Worm (Caenorhabditis elegans): ENCODE data around the gene tos-1.

tos-1 gene

DNA sequence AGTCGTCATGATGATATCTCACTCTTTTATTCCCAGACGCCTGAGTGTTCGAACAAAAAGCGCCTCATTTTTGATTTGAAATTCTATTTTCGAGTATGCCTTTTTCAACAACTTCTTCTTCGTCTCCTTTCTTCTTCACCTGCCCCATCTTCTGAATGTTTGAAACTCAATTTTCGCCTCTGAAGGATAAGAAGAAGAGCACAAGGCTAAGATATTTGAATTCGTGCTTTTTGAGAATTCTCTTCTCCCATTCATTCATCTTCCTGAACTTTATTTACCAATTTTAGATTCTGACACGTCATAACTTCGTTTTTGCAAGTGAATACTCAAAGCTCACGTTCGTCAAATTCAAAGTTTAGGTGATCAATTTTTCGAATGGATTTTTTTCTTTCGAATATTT, 27.0 kb downstream of the tos-1 start:
- no peak for TF ChIP-seq ham-2 (GFP tag; optimal IDR thresholded peaks at IDR 0.05)
- TF ChIP-seq ces-1 (GFP tag; optimal IDR thresholded peaks at IDR 0.05) = peak; percentile 38

DNA sequence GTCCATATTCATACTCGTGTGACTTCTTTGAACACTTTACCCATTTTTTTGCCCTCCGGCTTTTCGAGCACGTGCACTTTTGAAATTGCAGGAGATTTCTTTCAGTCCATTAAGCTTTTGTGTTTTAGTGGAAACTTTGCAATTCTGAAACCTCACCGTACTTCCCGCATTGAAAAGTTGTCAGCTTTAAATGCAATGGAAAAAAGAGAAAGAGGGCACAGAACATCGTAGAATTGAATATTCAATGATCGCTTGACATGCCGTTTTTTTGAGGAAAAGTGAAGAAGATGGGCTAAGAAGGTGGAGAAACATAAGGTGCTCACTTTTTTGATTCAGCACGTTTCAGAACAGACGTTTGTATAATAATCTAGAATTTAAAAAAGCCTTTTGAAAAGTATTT, 29.6 kb downstream of the tos-1 start:
- TF ChIP-seq M03D4.4 (tag; optimal IDR thresholded peaks at IDR 0.05) (no peak), zip-8 (tag; optimal IDR thresholded peaks at IDR 0.05) (no peak), mls-2 (tag; optimal IDR thresholded peaks at IDR 0.05) (no peak), elt-3 (tag; optimal IDR thresholded peaks at IDR 0.05) (no peak), ceh-39 (tag; optimal IDR thresholded peaks at IDR 0.05) (no peak), blmp-1 (tag; optimal IDR thresholded peaks at IDR 0.05) (no peak), mep-1 (tag; optimal IDR thresholded peaks at IDR 0.05) (no peak), hlh-1 (tag; optimal IDR thresholded peaks at IDR 0.05) (no peak), flh-1 (GFP tag; optimal IDR thresholded peaks at IDR 0.05) (no peak), mab-5 (tag; optimal IDR thresholded peaks at IDR 0.05) (no peak), unc-62 (GFP tag; optimal IDR thresholded peaks at IDR 0.05) (no peak), nhr-12 (tag; optimal IDR thresholded peaks at IDR 0.05) (no peak), ham-2 (GFP tag; optimal IDR thresholded peaks at IDR 0.05) (no peak), ceh-43 (GFP tag; optimal IDR thresholded peaks at IDR 0.05) (no peak), nhr-28 (tag; optimal IDR thresholded peaks at IDR 0.05) (no peak)

DNA sequence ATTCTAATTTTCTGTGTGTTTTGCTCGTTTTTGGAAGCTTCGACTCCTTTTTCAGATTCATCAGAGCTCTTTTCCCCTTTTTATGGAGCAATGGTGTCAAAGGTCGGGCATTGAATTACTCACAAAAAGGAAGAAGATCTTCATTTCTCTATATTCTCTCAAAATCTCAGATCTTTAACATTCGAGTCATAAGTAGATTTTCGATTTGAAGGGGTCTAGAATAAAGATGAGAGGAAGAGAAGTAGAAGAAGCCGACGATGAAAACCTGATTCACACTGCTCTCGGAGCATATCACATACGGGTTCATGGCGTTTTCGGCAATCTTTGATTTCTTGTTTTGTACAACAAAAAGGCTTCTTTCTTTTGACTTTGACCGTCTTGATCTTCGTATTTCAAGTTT, 31.6 kb downstream of the tos-1 start:
- peak; percentile 2 for TF ChIP-seq ces-1 (GFP tag; optimal IDR thresholded peaks at IDR 0.05)
- TF ChIP-seq zip-8 (tag; optimal IDR thresholded peaks at IDR 0.05) = no peak

DNA sequence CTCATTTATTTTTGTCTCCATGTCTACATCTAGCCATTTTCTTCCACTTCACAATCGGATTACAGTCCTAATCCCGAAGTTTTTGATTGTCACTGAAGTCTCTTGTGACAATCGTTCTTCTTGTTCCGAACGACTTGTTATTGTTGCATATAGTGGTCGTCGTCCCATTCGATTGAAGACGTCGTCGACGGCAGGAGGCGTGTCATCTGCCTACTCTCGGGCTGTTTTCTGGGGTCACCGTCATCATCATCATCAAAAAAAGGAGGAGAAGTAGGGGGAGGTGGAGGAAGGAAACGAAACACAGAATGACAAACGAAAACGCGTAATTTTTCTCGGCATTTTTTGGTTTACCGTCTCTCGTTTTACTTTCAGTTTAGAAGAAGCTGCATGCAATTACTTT, 38.9 kb downstream of the tos-1 start, which contains the start of gene F44A2.3:
F44A2.3 (plus strand) TSS at position 301 of the 400 bp plus-strand sequence.
- TF ChIP-seq mep-1 (tag; optimal IDR thresholded peaks at IDR 0.05) = no peak
- TF ChIP-seq M03D4.4 (tag; optimal IDR thresholded peaks at IDR 0.05) = no peak
- no peak for TF ChIP-seq lin-32 (GFP tag; optimal IDR thresholded peaks at IDR 0.05)
- TF ChIP-seq tbx-8 (GFP tag; optimal IDR thresholded peaks at IDR 0.05) = no peak
- TF ChIP-seq mls-2 (tag; optimal IDR thresholded peaks at IDR 0.05) = no peak
- TF ChIP-seq flh-1 (GFP tag; optimal IDR thresholded peaks at IDR 0.05) = no peak
- no peak for TF ChIP-seq zip-8 (tag; optimal IDR thresholded peaks at IDR 0.05)
- TF ChIP-seq nhr-237 (tag; optimal IDR thresholded peaks at IDR 0.05) = no peak
- no peak for TF ChIP-seq bed-3 (GFP tag; optimal IDR thresholded peaks at IDR 0.05)
- no peak for TF ChIP-seq lsy-2 (tag; optimal IDR thresholded peaks at IDR 0.05)
- no peak for TF ChIP-seq snpc-4 (tag; optimal IDR thresholded peaks at IDR 0.05)
- no peak for TF ChIP-seq unc-120 (tag; optimal IDR thresholded peaks at IDR 0.05; ENCODE audit: poor library complexity, severe bottlenecking)
- TF ChIP-seq elt-1 (tag; optimal IDR thresholded peaks at IDR 0.05; ENCODE audit: borderline replicate concordance, insufficient read depth) = no peak
- TF ChIP-seq nhr-28 (tag; optimal IDR thresholded peaks at IDR 0.05) = no peak

ce11 chrV:9303026-9303425, 41.0 kb downstream of the tos-1 start, which contains the start of gene nhr-39:
TSS of gene nhr-39 (plus strand) at chrV:9303326.
- no peak for TF ChIP-seq mep-1 (tag; optimal IDR thresholded peaks at IDR 0.05)
- no peak for TF ChIP-seq elt-3 (tag; optimal IDR thresholded peaks at IDR 0.05)
- TF ChIP-seq sem-2 (GFP tag; optimal IDR thresholded peaks at IDR 0.05) = no peak
- no peak for TF ChIP-seq blmp-1 (tag; optimal IDR thresholded peaks at IDR 0.05)
- no peak for TF ChIP-seq lin-13 (tag; optimal IDR thresholded peaks at IDR 0.05)
- TF ChIP-seq pha-4 (tag; optimal IDR thresholded peaks at IDR 0.05) = no peak
- TF ChIP-seq nhr-28 (tag; optimal IDR thresholded peaks at IDR 0.05) = no peak

DNA sequence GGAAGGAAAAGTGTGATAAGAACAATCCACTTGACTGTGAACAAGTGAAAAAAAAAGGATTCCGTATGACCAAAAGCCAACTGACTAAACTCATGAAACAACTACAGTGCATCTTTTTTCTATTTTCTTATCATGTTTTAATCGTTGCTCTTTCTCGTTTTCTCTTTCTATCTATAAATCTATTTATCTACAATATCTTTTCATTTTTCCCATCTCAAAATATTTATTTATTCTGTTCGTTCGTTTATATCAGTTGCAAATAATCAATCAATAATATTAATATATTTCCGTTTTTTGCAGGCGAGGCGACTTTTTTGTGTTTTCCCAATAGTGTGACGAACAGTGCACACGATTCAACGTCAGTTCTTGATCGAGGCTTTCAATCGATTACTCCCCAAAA, 46.7 kb downstream of the tos-1 start, which contains the start of gene F44A2.5:
F44A2.5 (plus strand) TSS at position 301 of the 400 bp plus-strand sequence.
- TF ChIP-seq mls-2 (tag; optimal IDR thresholded peaks at IDR 0.05) (no peak), ces-1 (GFP tag; optimal IDR thresholded peaks at IDR 0.05) (no peak), ham-2 (GFP tag; optimal IDR thresholded peaks at IDR 0.05) (no peak), sptf-1 (tag; optimal IDR thresholded peaks at IDR 0.05) (no peak), unc-62 (GFP tag; optimal IDR thresholded peaks at IDR 0.05) (no peak), ceh-43 (GFP tag; optimal IDR thresholded peaks at IDR 0.05) (no peak), elt-3 (tag; optimal IDR thresholded peaks at IDR 0.05) (no peak), elt-1 (tag; optimal IDR thresholded peaks at IDR 0.05; ENCODE audit: borderline replicate concordance, insufficient read depth) (no peak), zip-8 (tag; optimal IDR thresholded peaks at IDR 0.05) (no peak), bed-3 (GFP tag; optimal IDR thresholded peaks at IDR 0.05) (no peak), nhr-76 (tag; optimal IDR thresholded peaks at IDR 0.05) (no peak), nhr-237 (tag; optimal IDR thresholded peaks at IDR 0.05) (no peak), unc-39 (tag; optimal IDR thresholded peaks at IDR 0.05) (no peak), tbx-8 (GFP tag; optimal IDR thresholded peaks at IDR 0.05) (no peak), nhr-12 (tag; optimal IDR thresholded peaks at IDR 0.05) (no peak), drap-1 (GFP tag; optimal IDR thresholded peaks at IDR 0.05) (no peak)
